Fruit fly (Drosophila melanogaster) Kc167 (cell line): ENCODE results near the gene CG5167.

Source experiments
- Myc ChIP-seq: fragments of >200 bp; optimal IDR thresholded peaks from 2 replicates; lab custom pipeline; 2017; ENCODE audit warnings: missing external identifiers
- Sin3A ChIP-seq: fragments of >200 bp; optimal IDR thresholded peaks from 2 replicates; lab custom pipeline; 2018; ENCODE audit warnings: missing external identifiers
- h ChIP-seq: fragments of >200 bp; optimal IDR thresholded peaks from 3 replicates; lab custom pipeline; 2018; ENCODE audit warnings: missing external identifiers
- insv ChIP-seq: fragments of >200 bp; optimal IDR thresholded peaks from 3 replicates; lab custom pipeline; 2018; ENCODE audit warnings: missing external identifiers
- psq ChIP-seq: fragments of >200 bp; optimal IDR thresholded peaks from 2 replicates; lab custom pipeline; 2017; ENCODE audit warnings: missing external identifiers
- ttk ChIP-seq: sonication (Bioruptor generic); optimal IDR thresholded peaks from 2 replicates; lab custom pipeline; 2017; ENCODE audit warnings: missing external identifiers

CG5167 gene

dm6 chr3R:12435948-12436347 lies 29.6 kb downstream of the CG5167 start, which contains the start of gene Desat2:
Gene Desat2 (plus strand): TSS chr3R:12436248.
- TF ChIP-seq h, result no peak
- no peak for TF ChIP-seq psq (lab: Kevin White, UChicago)
- TF ChIP-seq Myc (lab: Kevin White, UChicago), result no peak
- TF ChIP-seq Sin3A (lab: Kevin White, UChicago), result no peak
- TF ChIP-seq insv (lab: Kevin White, UChicago), result no peak
- no peak for TF ChIP-seq ttk (lab: Kevin White, UChicago)

dm6 chr3R:12439039-12439400 lies 32.7 kb downstream of the CG5167 start, which contains the start of the genes CG17207 and CG46427:
Gene CG17207 (minus strand): TSS chr3R:12439139.
Gene CG46427 (minus strand): TSS chr3R:12439139.
- no peak for TF ChIP-seq Sin3A (lab: Kevin White, UChicago)
- no peak for TF ChIP-seq psq (lab: Kevin White, UChicago)
- TF ChIP-seq ttk (lab: Kevin White, UChicago), result no peak

dm6 chr3R:12439401-12440143 lies 33.2 kb downstream of the CG5167 start, which contains the start of gene Desat1:
Gene Desat1 (plus strand): TSS chr3R:12439600.
- TF ChIP-seq insv (lab: Kevin White, UChicago), result no peak

- TF ChIP-seq h (no peak), ttk (lab: Kevin White, UChicago) (no peak), psq (lab: Kevin White, UChicago) (no peak), Sin3A (lab: Kevin White, UChicago) (no peak), Myc (lab: Kevin White, UChicago) (no peak), insv (lab: Kevin White, UChicago) (no peak)
These were observed 34.8 kb downstream of the CG5167 start for dm6 chr3R:12441008-12441606.

- no peak for TF ChIP-seq h
- no peak for TF ChIP-seq psq (lab: Kevin White, UChicago)
- TF ChIP-seq ttk (lab: Kevin White, UChicago), result no peak
- no peak for TF ChIP-seq Myc (lab: Kevin White, UChicago)
- TF ChIP-seq Sin3A (lab: Kevin White, UChicago), result no peak
- no peak for TF ChIP-seq insv (lab: Kevin White, UChicago)
These were observed 36.5 kb downstream of the CG5167 start for dm6 chr3R:12442601-12443533.

dm6 chr3R:12443769-12444168 lies 37.4 kb downstream of the CG5167 start:
- TF ChIP-seq ttk (lab: Kevin White, UChicago) (no peak), h (no peak), Myc (lab: Kevin White, UChicago) (no peak), insv (lab: Kevin White, UChicago) (no peak), psq (lab: Kevin White, UChicago) (no peak), Sin3A (lab: Kevin White, UChicago) (no peak)

- TF ChIP-seq psq (lab: Kevin White, UChicago) (no peak), h (no peak), Sin3A (lab: Kevin White, UChicago) (no peak)
These were observed 39.1 kb downstream of the CG5167 start for dm6 chr3R:12445468-12445867.

- TF ChIP-seq Sin3A (lab: Kevin White, UChicago), result no peak
- TF ChIP-seq insv (lab: Kevin White, UChicago), result no peak
- no peak for TF ChIP-seq psq (lab: Kevin White, UChicago)
- no peak for TF ChIP-seq h
- no peak for TF ChIP-seq ttk (lab: Kevin White, UChicago)
- no peak for TF ChIP-seq Myc (lab: Kevin White, UChicago)
These were observed 41.0 kb downstream of the CG5167 start, which contains the start of gene vrs for dm6 chr3R:12447353-12447752. Gene vrs (plus strand): TSS chr3R:12447653.

- no peak for TF ChIP-seq Myc (lab: Kevin White, UChicago)
- TF ChIP-seq ttk (lab: Kevin White, UChicago), result no peak
- no peak for TF ChIP-seq h
- no peak for TF ChIP-seq insv (lab: Kevin White, UChicago)
- no peak for TF ChIP-seq Sin3A (lab: Kevin White, UChicago)
- TF ChIP-seq psq (lab: Kevin White, UChicago), result no peak
These were observed 42.0 kb downstream of the CG5167 start for dm6 chr3R:12448344-12448743.

dm6 chr3R:12448889-12449314 lies 42.6 kb downstream of the CG5167 start, which contains the start of gene CG18549:
Gene CG18549 (plus strand): TSS chr3R:12449296.
- TF ChIP-seq psq (lab: Kevin White, UChicago) (no peak), Myc (lab: Kevin White, UChicago) (no peak), insv (lab: Kevin White, UChicago) (no peak), Sin3A (lab: Kevin White, UChicago) (no peak), ttk (lab: Kevin White, UChicago) (no peak), h (no peak)

dm6 chr3R:12449617-12450242 lies 43.4 kb downstream of the CG5167 start:
- TF ChIP-seq ttk (lab: Kevin White, UChicago), result no peak
- no peak for TF ChIP-seq h
- no peak for TF ChIP-seq Sin3A (lab: Kevin White, UChicago)
- TF ChIP-seq insv (lab: Kevin White, UChicago), result no peak
- no peak for TF ChIP-seq psq (lab: Kevin White, UChicago)
- no peak for TF ChIP-seq Myc (lab: Kevin White, UChicago)
